Worm (Caenorhabditis elegans) whole organism, mixed stage, embryonic: Measurements from ENCODE around the gene R31.2.

ENCODE experiments used
- M03D4.4 ChIP-seq: sonication (generic microtip); optimal IDR thresholded peaks from 2 replicates; lab custom pipeline; 2017; ENCODE audit warnings: mild to moderate bottlenecking, missing genetic modification characterization, missing compliant biosample characterization
- ceh-39 ChIP-seq: fragments of 150-350 bp; optimal IDR thresholded peaks from 2 replicates; lab custom pipeline; 2014; ENCODE audit warnings: missing biosample characterization, missing genetic modification characterization
- elt-1 ChIP-seq: sonication (generic microtip); optimal IDR thresholded peaks from 2 replicates; lab custom pipeline; 2017; ENCODE audit warnings: missing genetic modification characterization, mild to moderate bottlenecking, missing compliant biosample characterization, antibody characterized with exemption, moderate library complexity, borderline replicate concordance; ENCODE audit not compliant: insufficient read depth
- elt-3 ChIP-seq: fragments of 150-350 bp; optimal IDR thresholded peaks from 2 replicates; lab custom pipeline; 2014; ENCODE audit warnings: missing biosample characterization, missing genetic modification characterization
- lin-13 ChIP-seq: fragments of 150-350 bp; optimal IDR thresholded peaks from 2 replicates; lab custom pipeline; 2014; ENCODE audit warnings: missing biosample characterization, missing genetic modification characterization
- lsy-2 ChIP-seq: fragments of 150-350 bp; optimal IDR thresholded peaks from 2 replicates; lab custom pipeline; 2014; ENCODE audit warnings: missing biosample characterization, missing genetic modification characterization
- nhr-12 ChIP-seq: fragments of 150-350 bp; optimal IDR thresholded peaks from 2 replicates; lab custom pipeline; 2014; ENCODE audit warnings: missing biosample characterization, missing genetic modification characterization
- nhr-237 ChIP-seq: fragments of 150-350 bp; optimal IDR thresholded peaks from 2 replicates; lab custom pipeline; 2014; ENCODE audit warnings: missing biosample characterization, missing genetic modification characterization
- nhr-28 ChIP-seq: fragments of 150-350 bp; optimal IDR thresholded peaks from 2 replicates; lab custom pipeline; 2014; ENCODE audit warnings: missing biosample characterization, missing genetic modification characterization
- pha-4 ChIP-seq: fragments of 150-350 bp; optimal IDR thresholded peaks from 2 replicates; lab custom pipeline; 2018; ENCODE audit warnings: missing biosample characterization, missing genetic modification reagents, missing genetic modification characterization
- sptf-1 ChIP-seq: sonication (generic microtip); optimal IDR thresholded peaks from 2 replicates; lab custom pipeline; 2017; ENCODE audit warnings: mild to moderate bottlenecking, missing genetic modification characterization, moderate library complexity, missing compliant biosample characterization

ce11 chrV:11929046-11929590, 11.7 kb downstream of the R31.2 start, which contains the start of gene F58H1.2:
- no peak for TF ChIP-seq elt-3
- no peak for TF ChIP-seq sptf-1 (tag; lab: Kevin White, UChicago)
- no peak for TF ChIP-seq nhr-237 (tag; lab: Kevin White, UChicago)
- no peak for TF ChIP-seq ceh-39 (tag; lab: Kevin White, UChicago)
- TF ChIP-seq M03D4.4 (tag; lab: Kevin White, UChicago): no peak
- no peak for TF ChIP-seq elt-1
- TF ChIP-seq pha-4 (tag; lab: Kevin White, UChicago): no peak
- no peak for TF ChIP-seq lsy-2
- TF ChIP-seq nhr-12: no peak
- TF ChIP-seq lin-13 (tag; lab: Kevin White, UChicago): no peak
- no peak for TF ChIP-seq nhr-28
